Worm (Caenorhabditis elegans) whole organism, L1 larva: Measurements from ENCODE around the gene F20H11.1.

Experiments used
- C04F5.9 ChIP-seq: sonication (generic microtip); optimal IDR thresholded peaks from 2 replicates; lab custom pipeline; 2016; ENCODE audit warnings: missing genetic modification characterization, missing compliant biosample characterization
- C34B4.2 ChIP-seq: sonication (generic microtip); optimal IDR thresholded peaks from 2 replicates; lab custom pipeline; 2017; ENCODE audit warnings: mild to moderate bottlenecking, missing genetic modification characterization, missing compliant biosample characterization
- F16B12.6 ChIP-seq: fragments of 150-350 bp; optimal IDR thresholded peaks from 2 replicates; lab custom pipeline; 2014; ENCODE audit warnings: missing biosample characterization, missing genetic modification characterization
- aly-2 ChIP-seq: fragments of 150-350 bp; optimal IDR thresholded peaks from 2 replicates; lab custom pipeline; 2014; ENCODE audit warnings: missing biosample characterization, missing genetic modification characterization
- ceh-8 ChIP-seq: fragments of 200-800 bp; sonication (Bioruptor generic); optimal IDR thresholded peaks from 2 replicates; lab custom pipeline; 2018; ENCODE audit warnings: mild to moderate bottlenecking, missing genetic modification characterization, moderate library complexity, missing compliant biosample characterization
- ceh-82 ChIP-seq, 3 experiments: fragments of 150-350 bp in 1 of 3; sonication (generic microtip) in 2 of 3; optimal IDR thresholded peaks; 2 replicates each; lab custom pipeline; 2014 to 2017; ENCODE audit warnings: missing biosample characterization in 3 of 3, missing genetic modification characterization in 3 of 3
- efl-3 ChIP-seq: fragments of 200-800 bp; sonication (Bioruptor generic); optimal IDR thresholded peaks from 2 replicates; lab custom pipeline; 2018; ENCODE audit warnings: mild to moderate bottlenecking, missing genetic modification characterization, missing compliant biosample characterization
- elt-3 ChIP-seq, 6 experiments: fragments of 150-350 bp in 1 of 6; sonication (generic microtip); optimal IDR thresholded peaks; 2 replicates each; lab custom pipeline; 2017 to 2018; ENCODE audit warnings: missing biosample characterization in 6 of 6, missing genetic modification characterization in 6 of 6, inconsistent platforms in 1 of 6
- ets-5 ChIP-seq: fragments of 200-800 bp; sonication (Bioruptor generic); IDR thresholded peaks from 2 replicates; pipeline ENCODE4 v1.3.6; 2022; ENCODE audit warnings: missing genetic modification characterization, missing compliant biosample characterization
- fkh-10 ChIP-seq: sonication (generic microtip); optimal IDR thresholded peaks from 2 replicates; lab custom pipeline; 2017; ENCODE audit warnings: missing biosample characterization, missing genetic modification reagents, missing genetic modification characterization
- fkh-8 ChIP-seq: sonication (generic microtip); optimal IDR thresholded peaks from 2 replicates; lab custom pipeline; 2016; ENCODE audit warnings: mild to moderate bottlenecking, missing genetic modification characterization, missing compliant biosample characterization
- fos-1 ChIP-seq: fragments of 150-350 bp; optimal IDR thresholded peaks from 2 replicates; lab custom pipeline; 2014; ENCODE audit warnings: missing biosample characterization, missing genetic modification characterization
- hlh-17 ChIP-seq: fragments of 200-800 bp; sonication (Bioruptor generic); optimal IDR thresholded peaks from 2 replicates; lab custom pipeline; 2018; ENCODE audit warnings: missing genetic modification characterization, mild to moderate bottlenecking, missing compliant biosample characterization, moderate library complexity, borderline replicate concordance
- hlh-4 ChIP-seq: sonication (generic microtip); optimal IDR thresholded peaks from 2 replicates; lab custom pipeline; 2016; ENCODE audit warnings: mild to moderate bottlenecking, missing genetic modification characterization, missing compliant biosample characterization
- irx-1 ChIP-seq: sonication (generic microtip); optimal IDR thresholded peaks from 2 replicates; lab custom pipeline; 2016; ENCODE audit warnings: missing genetic modification characterization, missing compliant biosample characterization
- isw-1 ChIP-seq: fragments of 200-800 bp; sonication (Bioruptor generic); IDR thresholded peaks from 2 replicates; pipeline ENCODE4 v1.3.6; 2022; ENCODE audit warnings: missing genetic modification characterization, missing compliant biosample characterization
- lin-14 ChIP-seq: fragments of 200-800 bp; sonication (Bioruptor generic); optimal IDR thresholded peaks from 2 replicates; lab custom pipeline; 2018; ENCODE audit warnings: mild to moderate bottlenecking, missing genetic modification characterization, moderate library complexity, missing compliant biosample characterization
- lin-15B ChIP-seq: fragments of 150-350 bp; sonication (generic microtip); optimal IDR thresholded peaks from 3 replicates; lab custom pipeline; 2014; ENCODE audit warnings: missing biosample characterization, missing genetic modification characterization
- lin-39 ChIP-seq: fragments of 150-350 bp; optimal IDR thresholded peaks from 2 replicates; lab custom pipeline; 2014; ENCODE audit warnings: missing biosample characterization, missing genetic modification reagents, missing genetic modification characterization
- lir-3 ChIP-seq: sonication (generic microtip); optimal IDR thresholded peaks from 2 replicates; lab custom pipeline; 2016; ENCODE audit warnings: mild to moderate bottlenecking, missing genetic modification characterization, moderate library complexity, missing compliant biosample characterization; ENCODE audit not compliant: poor library complexity
- mdl-1 ChIP-seq, 2 experiments: fragments of 150-350 bp; optimal IDR thresholded peaks; 2 replicates each; lab custom pipeline; 2014 to 2017; ENCODE audit warnings: missing biosample characterization in 2 of 2, missing genetic modification characterization in 2 of 2, inconsistent platforms in 1 of 2
- nhr-12 ChIP-seq: sonication (generic microtip); optimal IDR thresholded peaks from 2 replicates; lab custom pipeline; 2017; ENCODE audit warnings: missing biosample characterization, missing genetic modification characterization
- nhr-20 ChIP-seq: sonication (generic microtip); optimal IDR thresholded peaks from 2 replicates; lab custom pipeline; 2016; ENCODE audit warnings: mild to moderate bottlenecking, missing genetic modification characterization, missing compliant biosample characterization
- nhr-71 ChIP-seq: sonication (generic microtip); optimal IDR thresholded peaks from 2 replicates; lab custom pipeline; 2016; ENCODE audit warnings: mild to moderate bottlenecking, missing genetic modification characterization, moderate library complexity, missing compliant biosample characterization
- nhr-76 ChIP-seq: sonication (generic microtip); optimal IDR thresholded peaks from 2 replicates; lab custom pipeline; 2017; ENCODE audit warnings: missing biosample characterization, missing genetic modification characterization
- nhr-77 ChIP-seq: fragments of 150-350 bp; optimal IDR thresholded peaks from 2 replicates; lab custom pipeline; 2014; ENCODE audit warnings: missing biosample characterization, missing genetic modification characterization
- pax-3 ChIP-seq: fragments of 200-800 bp; sonication (Bioruptor generic); optimal IDR thresholded peaks from 2 replicates; lab custom pipeline; 2018; ENCODE audit warnings: mild to moderate bottlenecking, missing genetic modification characterization, moderate library complexity, missing compliant biosample characterization
- pqm-1 ChIP-seq: sonication (generic microtip); optimal IDR thresholded peaks from 3 replicates; lab custom pipeline; 2017; ENCODE audit warnings: missing biosample characterization, missing genetic modification characterization
- skn-1 ChIP-seq: fragments of 150-350 bp; optimal IDR thresholded peaks from 2 replicates; lab custom pipeline; 2014; ENCODE audit warnings: missing biosample characterization, missing genetic modification characterization
- snu-23 ChIP-seq: sonication (generic microtip); optimal IDR thresholded peaks from 2 replicates; lab custom pipeline; 2016; ENCODE audit warnings: missing genetic modification characterization, missing compliant biosample characterization
- sptf-1 ChIP-seq: fragments of 150-350 bp; optimal IDR thresholded peaks from 2 replicates; lab custom pipeline; 2014; ENCODE audit warnings: missing biosample characterization, missing genetic modification characterization
- swsn-7 ChIP-seq: sonication (generic microtip); optimal IDR thresholded peaks from 2 replicates; lab custom pipeline; 2016; ENCODE audit warnings: missing genetic modification characterization, missing compliant biosample characterization
- tlp-1 ChIP-seq: fragments of 150-350 bp; optimal IDR thresholded peaks from 2 replicates; lab custom pipeline; 2014; ENCODE audit warnings: missing biosample characterization, missing genetic modification characterization
- unc-130 ChIP-seq: fragments of 150-350 bp; optimal IDR thresholded peaks from 2 replicates; lab custom pipeline; 2017; ENCODE audit warnings: missing biosample characterization, missing genetic modification characterization, inconsistent platforms
- unc-30 ChIP-seq: sonication (generic microtip); optimal IDR thresholded peaks from 2 replicates; lab custom pipeline; 2017; ENCODE audit warnings: missing biosample characterization, missing genetic modification characterization
- unc-86 ChIP-seq: sonication (generic microtip); optimal IDR thresholded peaks from 2 replicates; lab custom pipeline; 2016; ENCODE audit warnings: missing genetic modification characterization, missing compliant biosample characterization
- unc-98 ChIP-seq: fragments of 200-800 bp; sonication (Bioruptor generic); IDR thresholded peaks from 2 replicates; pipeline ENCODE4 v1.3.6; 2022; ENCODE audit warnings: missing genetic modification characterization, missing compliant biosample characterization
- zag-1 ChIP-seq: fragments of 150-350 bp; optimal IDR thresholded peaks from 2 replicates; lab custom pipeline; 2014; ENCODE audit warnings: missing biosample characterization, missing genetic modification characterization
- zip-4 ChIP-seq: fragments of 200-800 bp; sonication (Bioruptor generic); optimal IDR thresholded peaks from 2 replicates; lab custom pipeline; 2018; ENCODE audit warnings: mild to moderate bottlenecking, missing genetic modification characterization, moderate library complexity, missing compliant biosample characterization

F20H11.1 gene

ce11 chrIII:6587564-6587963 lies 4.4 kb downstream of the F20H11.1 start, which contains the start of gene ddo-3:
TSS of gene ddo-3 (plus strand) at chrIII:6587864.
- no peak for TF ChIP-seq fkh-8 (tag; lab: Kevin White, UChicago)
- no peak for TF ChIP-seq hlh-4 (tag; lab: Kevin White, UChicago)
- no peak for TF ChIP-seq nhr-71
- TF ChIP-seq tlp-1, result no peak
- no peak for TF ChIP-seq fkh-10 (GFP tag; lab: Kevin White, UChicago)
- TF ChIP-seq pqm-1 (tag; lab: Kevin White, UChicago), result no peak
- TF ChIP-seq F16B12.6, result no peak
- no peak for TF ChIP-seq irx-1
- no peak for TF ChIP-seq ceh-82 (tag; optimal IDR thresholded peaks at IDR 0.05; lab: Kevin White, UChicago)
- TF ChIP-seq unc-130 (tag; lab: Kevin White, UChicago), result no peak
- TF ChIP-seq pax-3 (tag; lab: Kevin White, UChicago), result no peak
- TF ChIP-seq zag-1 (tag; lab: Kevin White, UChicago), result no peak
- TF ChIP-seq skn-1, result no peak
- no peak for TF ChIP-seq unc-98
- no peak for TF ChIP-seq aly-2 (tag; lab: Kevin White, UChicago)

- no peak for TF ChIP-seq lir-3 (tag; lab: Kevin White, UChicago)
- TF ChIP-seq fos-1 (tag; lab: Kevin White, UChicago), result no peak
- TF ChIP-seq mdl-1 (tag; optimal IDR thresholded peaks at IDR 0.05; lab: Kevin White, UChicago), result no peak
- TF ChIP-seq C04F5.9 (tag; lab: Kevin White, UChicago), result no peak
- TF ChIP-seq swsn-7 (tag; lab: Kevin White, UChicago), result no peak
- TF ChIP-seq isw-1 (GFP tag; lab: Robert Waterston, UW), result no peak
- no peak for TF ChIP-seq sptf-1 (tag; lab: Kevin White, UChicago)
- TF ChIP-seq unc-130 (tag; lab: Kevin White, UChicago), result no peak
- no peak for TF ChIP-seq lin-14 (GFP tag; lab: Kevin White, UChicago)
- TF ChIP-seq nhr-77 (tag; lab: Kevin White, UChicago), result no peak
- TF ChIP-seq nhr-76 (tag; lab: Kevin White, UChicago), result no peak
- TF ChIP-seq unc-30 (tag; lab: Kevin White, UChicago), result no peak
- TF ChIP-seq hlh-17 (GFP tag; lab: Kevin White, UChicago), result no peak
- no peak for TF ChIP-seq lin-15B (tag; lab: Kevin White, UChicago)
- no peak for TF ChIP-seq ceh-8 (GFP tag; lab: Kevin White, UChicago)
- TF ChIP-seq zip-4, result no peak
- TF ChIP-seq unc-86 (tag; lab: Kevin White, UChicago), result no peak
- TF ChIP-seq elt-3 (tag; optimal IDR thresholded peaks at IDR 0.05; lab: Kevin White, UChicago), result no peak
Measured at ce11 chrIII:6581585-6581984, 10.4 kb downstream of the F20H11.1 start, which contains the start of gene acr-21. TSS of gene acr-21 (plus strand) at chrIII:6581885.

ce11 chrIII:6579398-6579797 lies 12.6 kb downstream of the F20H11.1 start, which contains the start of gene F27B3.8:
TSS of gene F27B3.8 (plus strand) at chrIII:6579698.
- TF ChIP-seq snu-23 (GFP tag; lab: Kevin White, UChicago) (no peak), efl-3 (GFP tag; lab: Kevin White, UChicago) (no peak), zag-1 (tag; lab: Kevin White, UChicago) (no peak), nhr-20 (tag; lab: Kevin White, UChicago) (no peak), unc-130 (tag; lab: Kevin White, UChicago) (no peak)

- TF ChIP-seq nhr-12 (no peak), lin-39 (tag; lab: Kevin White, UChicago) (no peak), ets-5 (GFP tag; lab: Robert Waterston, UW) (no peak), unc-30 (tag; lab: Kevin White, UChicago) (no peak), F16B12.6 (no peak), C34B4.2 (tag; lab: Kevin White, UChicago) (no peak)
Measured at ce11 chrIII:6578505-6578904, 13.5 kb downstream of the F20H11.1 start, which contains the start of gene F27B3.6. TSS of gene F27B3.6 (minus strand) at chrIII:6578605.
